Worm (Caenorhabditis elegans): ENCODE measurements around the gene C17G10.13.

DNA sequence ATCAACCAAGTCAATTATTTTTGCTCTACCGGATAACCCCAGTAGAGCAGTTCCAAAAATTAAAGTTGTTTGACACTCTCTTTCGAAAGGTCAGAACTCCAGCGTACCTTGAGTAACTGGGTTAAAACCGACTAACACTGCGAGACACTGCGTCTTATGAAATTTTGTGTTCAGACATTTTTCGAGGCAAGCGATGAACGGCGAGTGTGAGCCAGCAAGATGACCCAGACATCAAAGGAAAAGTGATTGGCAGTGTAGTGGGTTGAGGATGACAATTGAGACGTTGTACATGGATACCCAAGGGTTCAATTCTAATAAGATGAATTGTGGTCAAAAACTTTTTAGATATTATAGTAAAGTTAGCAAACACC is 45.5 kb downstream of the C17G10.13 start:
- TF ChIP-seq nhr-28 (tag; optimal IDR thresholded peaks at IDR 0.05) = no peak
- no peak for TF ChIP-seq tbx-2 (tag; optimal IDR thresholded peaks at IDR 0.05)
